Worm (Caenorhabditis elegans) whole organism, young adult: ENCODE measurements around the gene bcas-2.
A peak's percentile ranks its signal among the peaks of the same experiment; 100 is the strongest.

Source experiments
- F10E7.11 ChIP-seq: sonication (generic microtip); optimal IDR thresholded peaks from 2 replicates; lab custom pipeline; 2017; ENCODE audit warnings: mild to moderate bottlenecking, missing genetic modification characterization, moderate library complexity, missing compliant biosample characterization
- F23B12.7 ChIP-seq: sonication (generic microtip); optimal IDR thresholded peaks from 2 replicates; lab custom pipeline; 2017; ENCODE audit warnings: missing genetic modification characterization, mild to moderate bottlenecking, missing compliant biosample characterization, antibody characterized with exemption, moderate library complexity; ENCODE audit not compliant: insufficient read depth
- F33H1.4 ChIP-seq: fragments of 200-800 bp; sonication (Bioruptor generic); IDR thresholded peaks from 2 replicates; pipeline ENCODE4 v1.3.6; 2022; ENCODE audit warnings: missing genetic modification reagents, missing genetic modification characterization, missing compliant biosample characterization
- Y56A3A.18 ChIP-seq: fragments of 200-800 bp; sonication (Bioruptor generic); IDR thresholded peaks from 2 replicates; pipeline ENCODE4 v1.3.6; 2022; ENCODE audit warnings: missing genetic modification reagents, missing genetic modification characterization, missing compliant biosample characterization
- Y79H2A.3 ChIP-seq: fragments of 200-800 bp; sonication (Bioruptor generic); conservative IDR thresholded peaks from 2 replicates; pipeline ENCODE4 v1.3.6; 2022; ENCODE audit warnings: missing genetic modification reagents, missing genetic modification characterization, missing compliant biosample characterization
- akir-1 ChIP-seq: fragments of 200-800 bp; sonication (Bioruptor generic); optimal IDR thresholded peaks from 2 replicates; lab custom pipeline; 2018; ENCODE audit warnings: mild to moderate bottlenecking, missing genetic modification characterization, moderate library complexity, missing compliant biosample characterization
- ama-1 ChIP-seq, 3 experiments: fragments of 150-350 bp in 1 of 3; sonication (generic microtip) in 2 of 3; optimal IDR thresholded peaks; 2 replicates each; lab custom pipeline; 2014 to 2018; ENCODE audit warnings: missing biosample characterization in 2 of 3, missing genetic modification characterization in 2 of 3, missing genetic modification reagents in 2 of 3
- aptf-3 ChIP-seq: fragments of 200-800 bp; sonication (Bioruptor generic); IDR thresholded peaks from 2 replicates; pipeline ENCODE4 v1.3.6; 2022; ENCODE audit warnings: missing genetic modification characterization, missing compliant biosample characterization
- ccch-3 ChIP-seq: fragments of 200-800 bp; sonication (Bioruptor generic); optimal IDR thresholded peaks from 2 replicates; lab custom pipeline; 2018; ENCODE audit warnings: mild to moderate bottlenecking, missing genetic modification characterization, missing compliant biosample characterization
- cebp-1 ChIP-seq, 2 experiments: fragments of 200-800 bp in 1 of 2; sonication (Bioruptor generic) in 1 of 2; sonication (generic microtip) in 1 of 2; IDR thresholded peaks in 1 of 2; optimal IDR thresholded peaks in 1 of 2; 2 replicates each; pipeline versions ENCODE4 v1.3.6 to Lab custom; 2017 to 2022; ENCODE audit warnings: missing compliant biosample characterization in 2 of 2, missing genetic modification characterization in 2 of 2, mild to moderate bottlenecking in 1 of 2, missing genetic modification reagents in 1 of 2, moderate library complexity in 1 of 2
- ceh-27 ChIP-seq: fragments of 200-800 bp; sonication (Bioruptor generic); optimal IDR thresholded peaks from 2 replicates; lab custom pipeline; 2018; ENCODE audit warnings: mild to moderate bottlenecking, missing genetic modification characterization, moderate library complexity, missing compliant biosample characterization
- ceh-40 ChIP-seq: fragments of 200-800 bp; sonication (Bioruptor generic); IDR thresholded peaks from 2 replicates; pipeline ENCODE4 v1.3.6; 2022; ENCODE audit warnings: missing genetic modification characterization, missing compliant biosample characterization
- die-1 ChIP-seq: sonication (generic microtip); optimal IDR thresholded peaks from 2 replicates; lab custom pipeline; 2016; ENCODE audit warnings: missing genotype, mild to moderate bottlenecking, missing genetic modification characterization, missing compliant biosample characterization
- dpff-1 ChIP-seq: sonication (generic microtip); optimal IDR thresholded peaks from 2 replicates; lab custom pipeline; 2017; ENCODE audit warnings: mild to moderate bottlenecking, missing genetic modification characterization, missing compliant biosample characterization
- efl-1 ChIP-seq: fragments of 150-350 bp; optimal IDR thresholded peaks from 2 replicates; lab custom pipeline; 2014; ENCODE audit warnings: missing biosample characterization, missing genetic modification reagents, missing genetic modification characterization
- egrh-3 ChIP-seq: fragments of 200-800 bp; sonication (Bioruptor generic); IDR thresholded peaks from 2 replicates; pipeline ENCODE4 v1.3.6; 2022; ENCODE audit warnings: missing genetic modification reagents, missing genetic modification characterization, missing compliant biosample characterization
- ekl-4 ChIP-seq: fragments of 200-800 bp; sonication (Bioruptor generic); IDR thresholded peaks from 2 replicates; pipeline ENCODE4 v1.3.6; 2022; ENCODE audit warnings: missing genetic modification reagents, missing genetic modification characterization, missing compliant biosample characterization
- ets-4 ChIP-seq: fragments of 200-800 bp; sonication (Bioruptor generic); optimal IDR thresholded peaks from 2 replicates; lab custom pipeline; 2018; ENCODE audit warnings: mild to moderate bottlenecking, missing genetic modification characterization, missing compliant biosample characterization
- fkh-3 ChIP-seq: sonication (generic microtip); optimal IDR thresholded peaks from 2 replicates; lab custom pipeline; 2016; ENCODE audit warnings: mild to moderate bottlenecking, missing genetic modification characterization, missing compliant biosample characterization
- hlh-12 ChIP-seq: sonication (generic microtip); optimal IDR thresholded peaks from 2 replicates; lab custom pipeline; 2016; ENCODE audit warnings: missing genetic modification characterization, missing compliant biosample characterization
- hmg-1.2 ChIP-seq: fragments of 200-800 bp; sonication (Bioruptor generic); IDR thresholded peaks from 2 replicates; pipeline ENCODE4 v1.3.6; 2022; ENCODE audit warnings: missing genetic modification reagents, missing genetic modification characterization, missing compliant biosample characterization
- let-526 ChIP-seq: fragments of 200-800 bp; sonication (Bioruptor generic); IDR thresholded peaks from 2 replicates; pipeline ENCODE4 v1.3.6; 2022; ENCODE audit warnings: missing genetic modification reagents, missing genetic modification characterization, missing compliant biosample characterization
- lsl-1 ChIP-seq: fragments of 200-800 bp; sonication (Bioruptor generic); optimal IDR thresholded peaks from 2 replicates; lab custom pipeline; 2018; ENCODE audit warnings: mild to moderate bottlenecking, missing genetic modification characterization, moderate library complexity, missing compliant biosample characterization
- madf-6 ChIP-seq: fragments of 200-800 bp; sonication (Bioruptor generic); IDR thresholded peaks from 2 replicates; pipeline ENCODE4 v1.3.6; 2022; ENCODE audit warnings: missing genetic modification reagents, missing genetic modification characterization, missing compliant biosample characterization
- madf-8 ChIP-seq: fragments of 200-800 bp; sonication (Bioruptor generic); conservative IDR thresholded peaks from 2 replicates; pipeline ENCODE4 v1.3.6; 2022; ENCODE audit warnings: missing genetic modification reagents, missing genetic modification characterization, missing compliant biosample characterization
- mxl-1 ChIP-seq: sonication (generic microtip); optimal IDR thresholded peaks from 2 replicates; lab custom pipeline; 2016; ENCODE audit warnings: missing genetic modification characterization, missing compliant biosample characterization
- nhr-27 ChIP-seq: fragments of 200-800 bp; sonication (Bioruptor generic); optimal IDR thresholded peaks from 2 replicates; lab custom pipeline; 2018; ENCODE audit warnings: mild to moderate bottlenecking, missing genetic modification characterization, moderate library complexity, missing compliant biosample characterization
- nhr-80 ChIP-seq: sonication (generic microtip); optimal IDR thresholded peaks from 2 replicates; lab custom pipeline; 2016; ENCODE audit warnings: missing genetic modification characterization, missing compliant biosample characterization
- sea-2 ChIP-seq: fragments of 200-800 bp; sonication (Bioruptor generic); IDR thresholded peaks from 2 replicates; pipeline ENCODE4 v1.3.6; 2022; ENCODE audit warnings: missing genetic modification characterization, missing compliant biosample characterization
- snpc-1.3 ChIP-seq: sonication (generic microtip); optimal IDR thresholded peaks from 2 replicates; lab custom pipeline; 2017; ENCODE audit warnings: missing genetic modification characterization, mild to moderate bottlenecking, missing compliant biosample characterization, antibody characterized with exemption, moderate library complexity, missing genotype, missing genetic modification reagents; ENCODE audit not compliant: insufficient read depth
- unc-130 ChIP-seq: sonication (generic microtip); optimal IDR thresholded peaks from 2 replicates; lab custom pipeline; 2016; ENCODE audit warnings: missing genetic modification reagents, missing genetic modification characterization, missing compliant biosample characterization
- xnd-1 ChIP-seq: sonication (generic microtip); optimal IDR thresholded peaks from 2 replicates; lab custom pipeline; 2016; ENCODE audit warnings: missing genotype, missing genetic modification reagents, missing genetic modification characterization, missing compliant biosample characterization
- zfh-2 ChIP-seq: fragments of 200-800 bp; sonication (Bioruptor generic); conservative IDR thresholded peaks from 2 replicates; pipeline ENCODE4 v1.3.6; 2022; ENCODE audit warnings: missing genetic modification reagents, missing genetic modification characterization, missing compliant biosample characterization
- zim-3 ChIP-seq: sonication (generic microtip); optimal IDR thresholded peaks from 2 replicates; lab custom pipeline; 2017; ENCODE audit warnings: mild to moderate bottlenecking, missing genetic modification characterization, moderate library complexity, missing compliant biosample characterization

bcas-2 gene

DNA sequence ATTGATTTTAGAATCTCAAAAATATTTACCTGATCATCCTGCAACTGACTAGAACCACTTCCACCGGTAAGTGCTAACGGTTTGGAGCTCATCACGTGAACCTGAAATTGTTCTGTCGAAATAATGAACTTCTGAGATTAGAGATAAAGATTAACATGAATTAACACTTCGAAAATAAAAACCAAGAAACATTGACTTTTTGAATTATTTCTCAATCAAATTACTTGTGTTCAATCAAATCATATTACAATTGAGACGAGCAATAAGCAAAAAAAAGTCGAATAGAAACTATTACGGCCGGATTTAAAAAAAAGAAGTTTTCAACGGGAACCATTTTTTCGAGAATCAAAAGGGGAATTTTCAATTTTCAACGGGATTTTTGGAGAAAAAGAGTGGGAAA lies at the start of gene bcas-2:
bcas-2 (minus strand) TSS at position 101 of the 400 bp plus-strand sequence.
- TF ChIP-seq ceh-40 (GFP tag; lab: Robert Waterston, UW): no peak
- no peak for TF ChIP-seq akir-1 (GFP tag; lab: Kevin White, UChicago)
- no peak for TF ChIP-seq F10E7.11 (tag; lab: Kevin White, UChicago)
- no peak for TF ChIP-seq xnd-1 (tag; lab: Kevin White, UChicago)
- TF ChIP-seq zim-3: no peak
- TF ChIP-seq Y79H2A.3 (GFP tag; lab: Robert Waterston, UW): no peak
- TF ChIP-seq unc-130 (GFP tag; lab: Kevin White, UChicago): no peak
- no peak for TF ChIP-seq mxl-1
- no peak for TF ChIP-seq F23B12.7 (tag; lab: Kevin White, UChicago)
- no peak for TF ChIP-seq egrh-3 (GFP tag; lab: Robert Waterston, UW)
- no peak for TF ChIP-seq cebp-1 (GFP tag; IDR thresholded peaks at IDR 0.05; lab: Robert Waterston, UW)
- TF ChIP-seq cebp-1 (tag; optimal IDR thresholded peaks at IDR 0.05; lab: Kevin White, UChicago): no peak
- TF ChIP-seq dpff-1 (tag; lab: Kevin White, UChicago): no peak
- TF ChIP-seq Y56A3A.18 (GFP tag; lab: Robert Waterston, UW): no peak
- TF ChIP-seq, all 124 proteins: peak for 0

- TF ChIP-seq die-1 (no peak), nhr-80 (peak; percentile 26)
Measured at ce11 chrIII:6290469-6291182, 45.0 kb upstream of the bcas-2 start.

- TF ChIP-seq fkh-3 (tag; lab: Kevin White, UChicago): no peak
- peak; percentile 27 for TF ChIP-seq ceh-27 (GFP tag; lab: Kevin White, UChicago)
- TF ChIP-seq, all 124 proteins: peak for 1
Measured at ce11 chrIII:6289366-6289765, 43.7 kb upstream of the bcas-2 start.

- TF ChIP-seq nhr-80 (peak; percentile 0), ama-1 (optimal IDR thresholded peaks at IDR 0.05; lab: Kevin White, UChicago) (no peak), ama-1 (GFP tag; optimal IDR thresholded peaks at IDR 0.05; lab: Kevin White, UChicago) (no peak)
Measured at ce11 chrIII:6287195-6287594, 41.6 kb upstream of the bcas-2 start, which contains the start of gene F47D12.6. TSS of gene F47D12.6 (minus strand) at chrIII:6287295.

- TF ChIP-seq aptf-3 (GFP tag; lab: Robert Waterston, UW) (no peak), hmg-1.2 (no peak), ets-4 (GFP tag; lab: Kevin White, UChicago) (no peak)
Measured at ce11 chrIII:6285890-6286289, 40.3 kb upstream of the bcas-2 start, which contains the start of gene gadr-3. TSS of gene gadr-3 (minus strand) at chrIII:6285990.

DNA sequence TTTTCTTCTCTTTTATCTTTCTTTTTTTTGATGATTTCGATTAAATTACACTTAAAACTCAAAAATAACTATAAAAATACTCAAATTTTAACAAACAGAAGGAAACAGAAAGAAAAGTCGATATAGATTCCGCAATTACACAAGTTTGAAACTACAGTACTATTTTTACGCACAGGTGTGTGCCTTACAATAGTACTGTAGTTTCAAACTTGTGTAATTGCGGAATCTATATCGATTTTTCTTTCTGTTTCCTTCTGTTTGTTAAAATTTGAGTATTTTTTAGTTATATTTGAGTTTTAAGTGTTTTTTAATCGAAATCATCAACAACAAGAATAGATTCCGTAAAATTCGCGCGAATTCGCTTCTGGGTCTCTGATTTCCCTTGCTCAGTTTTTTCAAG lies 37.4 kb upstream of the bcas-2 start:
- no peak for TF ChIP-seq hlh-12 (tag; lab: Kevin White, UChicago)
- TF ChIP-seq ccch-3 (GFP tag; lab: Kevin White, UChicago): no peak
- TF ChIP-seq lsl-1 (GFP tag; lab: Kevin White, UChicago): peak; percentile 89
- no peak for TF ChIP-seq snpc-1.3 (tag; lab: Kevin White, UChicago)
- TF ChIP-seq madf-6 (GFP tag; lab: Robert Waterston, UW): peak; percentile 93
- no peak for TF ChIP-seq sea-2 (GFP tag; lab: Robert Waterston, UW)
- no peak for TF ChIP-seq let-526 (GFP tag; lab: Robert Waterston, UW)
- no peak for TF ChIP-seq nhr-27 (tag; lab: Kevin White, UChicago)
- peak; percentile 6 for TF ChIP-seq efl-1 (GFP tag; lab: Kevin White, UChicago)
- peak; percentile 91 for TF ChIP-seq xnd-1 (tag; lab: Kevin White, UChicago)
- TF ChIP-seq ekl-4 (GFP tag; lab: Robert Waterston, UW): 0 out of 2 replicates have a peak, but pooled peaks have one; percentile 23
- TF ChIP-seq madf-8: peak; percentile 74
- no peak for TF ChIP-seq zfh-2 (GFP tag; lab: Robert Waterston, UW)
- 0 out of 2 replicates have a peak, but pooled peaks have one; percentile 14 for TF ChIP-seq hmg-1.2
- peak; percentile 43; the same call in 1 of the 2 replicates for TF ChIP-seq F33H1.4 (GFP tag; lab: Robert Waterston, UW)
